Worm (Caenorhabditis elegans): ENCODE results near the gene C15B12.3.

DNA sequence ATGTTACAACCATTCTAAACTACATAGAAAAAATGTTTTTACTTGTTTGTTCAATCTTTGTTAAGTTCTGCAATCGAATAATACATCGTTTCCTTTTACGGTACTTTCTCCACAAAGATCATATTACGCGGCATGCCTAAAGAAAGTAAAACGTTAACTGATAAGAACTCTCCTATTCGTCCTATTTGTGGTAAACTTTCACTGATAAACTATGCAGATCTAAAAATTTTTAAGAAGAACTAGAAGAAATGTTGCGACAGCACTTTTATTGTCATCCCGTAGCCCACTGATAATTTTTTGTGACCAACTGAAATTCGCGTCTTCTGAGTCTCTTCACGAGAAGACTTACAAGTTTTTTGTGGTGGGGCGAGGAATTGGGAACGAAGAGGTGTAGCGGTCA is 40.2 kb downstream of the C15B12.3 start:
- TF ChIP-seq nhr-11 (tag; optimal IDR thresholded peaks at IDR 0.05) (no peak), egl-27 (tag; optimal IDR thresholded peaks at IDR 0.05) (no peak), ama-1 (optimal IDR thresholded peaks at IDR 0.05) (no peak), skn-1 (tag; optimal IDR thresholded peaks at IDR 0.05) (peak; percentile 36), lin-39 (tag; optimal IDR thresholded peaks at IDR 0.05) (no peak), tbx-2 (tag; optimal IDR thresholded peaks at IDR 0.05) (no peak), unc-62 (GFP tag; optimal IDR thresholded peaks at IDR 0.05) (no peak), nhr-77 (tag; optimal IDR thresholded peaks at IDR 0.05) (no peak), ztf-4 (tag; optimal IDR thresholded peaks at IDR 0.05) (no peak), unc-39 (tag; optimal IDR thresholded peaks at IDR 0.05) (no peak), snpc-4 (tag; optimal IDR thresholded peaks at IDR 0.05) (no peak), nhr-76 (tag; optimal IDR thresholded peaks at IDR 0.05) (no peak), jun-1 (tag; optimal IDR thresholded peaks at IDR 0.05) (no peak)

All from whole organism, L3 larva.